Worm (Caenorhabditis elegans) whole organism, L3 larva: ENCODE measurements around the gene ceh-37.

ENCODE experiments used
- ama-1 ChIP-seq: fragments of 150-350 bp; optimal IDR thresholded peaks from 2 replicates; lab custom pipeline; 2018
- ceh-16 ChIP-seq: sonication (generic microtip); optimal IDR thresholded peaks from 2 replicates; lab custom pipeline; 2017; ENCODE audit warnings: missing biosample characterization, missing genetic modification characterization
- mdl-1 ChIP-seq: fragments of 150-350 bp; optimal IDR thresholded peaks from 2 replicates; lab custom pipeline; 2014; ENCODE audit warnings: missing biosample characterization, missing genetic modification characterization
- nhr-12 ChIP-seq: fragments of 150-350 bp; optimal IDR thresholded peaks from 2 replicates; lab custom pipeline; 2014; ENCODE audit warnings: missing biosample characterization, missing genetic modification characterization
- nhr-237 ChIP-seq: fragments of 150-350 bp; optimal IDR thresholded peaks from 2 replicates; lab custom pipeline; 2014; ENCODE audit warnings: missing biosample characterization, missing genetic modification characterization
- pha-4 ChIP-seq: fragments of 150-350 bp; optimal IDR thresholded peaks from 2 replicates; lab custom pipeline; 2014; ENCODE audit warnings: missing biosample characterization, missing genetic modification reagents, missing genetic modification characterization

ce11 chrX:14156913-14157312, 50.9 kb downstream of the ceh-37 start, which contains the start of gene ceh-90:
- TF ChIP-seq ceh-16 (tag; lab: Kevin White, UChicago), result no peak
- no peak for TF ChIP-seq mdl-1 (tag; lab: Kevin White, UChicago)
- TF ChIP-seq pha-4 (tag; lab: Kevin White, UChicago), result no peak
- no peak for TF ChIP-seq nhr-12 (tag; lab: Kevin White, UChicago)
- no peak for TF ChIP-seq nhr-237 (tag; lab: Kevin White, UChicago)
- TF ChIP-seq ama-1 (lab: Kevin White, UChicago), result no peak
